Worm (Caenorhabditis elegans): ENCODE measurements around the gene npr-39.

npr-39 gene

DNA sequence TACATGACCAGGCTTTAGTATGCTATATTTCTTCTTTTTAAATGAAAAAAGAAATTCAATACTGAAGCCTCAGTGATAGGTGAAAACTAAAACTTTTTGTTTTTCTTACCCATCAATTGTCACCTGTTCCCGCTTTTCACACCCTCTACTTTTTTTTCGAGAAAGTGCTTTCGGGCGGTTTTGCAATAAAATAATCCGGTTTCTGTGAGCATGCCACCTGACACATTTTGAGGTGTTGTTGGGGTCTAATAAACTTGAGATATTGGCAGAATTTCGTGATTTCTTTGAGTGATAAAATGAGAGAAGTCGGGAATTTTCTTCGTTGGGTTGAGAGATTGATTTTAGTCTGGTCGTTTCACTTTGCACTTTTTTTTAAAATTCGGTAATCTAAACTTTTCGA lies 6.8 kb upstream of the npr-39 start:
- TF ChIP-seq D2030.7 (GFP tag; IDR thresholded peaks at IDR 0.05) (no peak), ztf-25 (GFP tag; IDR thresholded peaks at IDR 0.05) (no peak), ztf-3 (GFP tag; optimal IDR thresholded peaks at IDR 0.05) (no peak), F39B2.1 (GFP tag; IDR thresholded peaks at IDR 0.05) (no peak), attf-3 (GFP tag; conservative IDR thresholded peaks at IDR 0.05) (no peak), snpc-1.1 (tag; optimal IDR thresholded peaks at IDR 0.05; ENCODE audit: insufficient read depth) (no peak)

DNA sequence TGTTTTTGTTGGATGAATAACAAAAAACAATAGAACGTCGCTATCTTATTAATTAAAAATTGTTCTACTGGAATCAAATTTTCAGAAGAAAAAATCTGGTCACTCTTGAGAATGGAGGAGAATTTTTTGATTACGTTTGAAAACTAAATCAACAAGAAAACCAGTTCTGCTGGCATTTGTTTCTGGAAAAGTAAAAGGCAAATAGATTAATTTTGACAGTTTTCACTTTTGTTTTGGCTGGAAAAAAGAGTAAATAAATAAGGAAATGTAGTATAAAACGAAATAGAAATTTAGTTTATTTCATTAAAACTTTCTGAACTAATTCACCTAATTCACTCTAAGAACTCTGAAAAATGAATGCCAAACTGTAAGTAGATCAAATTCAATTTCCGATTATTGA lies 2.6 kb upstream of the npr-39 start, which contains the start of gene fipr-13:
Gene fipr-13 (plus strand): TSS at position 301 of the 400 bp plus-strand sequence.
- TF ChIP-seq Y95B8A.8 (GFP tag; IDR thresholded peaks at IDR 0.05) (no peak), F10E7.11 (tag; optimal IDR thresholded peaks at IDR 0.05) (no peak), F57A8.1 (GFP tag; optimal IDR thresholded peaks at IDR 0.05) (no peak), rcor-1 (GFP tag; IDR thresholded peaks at IDR 0.05) (no peak), xnd-1 (tag; optimal IDR thresholded peaks at IDR 0.05) (no peak), chd-7 (tag; optimal IDR thresholded peaks at IDR 0.05) (no peak), nhr-27 (tag; optimal IDR thresholded peaks at IDR 0.05) (no peak), mcd-1 (GFP tag; IDR thresholded peaks at IDR 0.05) (no peak)

DNA sequence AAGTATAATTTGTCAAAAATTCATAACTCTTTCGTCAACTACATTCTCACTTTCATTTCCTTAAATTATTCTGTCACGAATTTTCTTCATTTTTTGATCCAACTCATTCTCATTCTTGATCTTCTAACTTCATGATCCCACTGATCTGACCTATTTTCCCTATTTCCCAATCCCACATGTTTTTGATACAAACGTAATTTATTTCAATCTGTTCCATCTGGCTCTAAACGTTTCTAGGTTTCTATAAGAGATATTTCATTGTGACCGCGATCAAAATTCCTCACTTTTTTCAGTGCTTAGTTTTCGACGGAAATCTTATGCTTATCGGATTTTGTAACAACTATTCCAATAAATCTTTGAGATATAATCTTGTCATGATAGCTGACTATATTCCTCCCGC lies 1.2 kb upstream of the npr-39 start:
- TF ChIP-seq ceh-40 (GFP tag; IDR thresholded peaks at IDR 0.05) (no peak), F33H1.4 (GFP tag; IDR thresholded peaks at IDR 0.05) (no peak), attf-5 (GFP tag; optimal IDR thresholded peaks at IDR 0.05) (no peak), F57A8.1 (GFP tag; optimal IDR thresholded peaks at IDR 0.05) (no peak), F37B4.10 (GFP tag; IDR thresholded peaks at IDR 0.05) (no peak), T07F8.4 (tag; optimal IDR thresholded peaks at IDR 0.05) (no peak), let-607 (tag; optimal IDR thresholded peaks at IDR 0.05) (no peak), ztf-18 (tag; optimal IDR thresholded peaks at IDR 0.05) (no peak), mcd-1 (GFP tag; IDR thresholded peaks at IDR 0.05) (no peak), atf-7 (tag; optimal IDR thresholded peaks at IDR 0.05) (no peak), lin-40 (tag; optimal IDR thresholded peaks at IDR 0.05) (no peak), somi-1 (GFP tag; optimal IDR thresholded peaks at IDR 0.05) (no peak)

DNA sequence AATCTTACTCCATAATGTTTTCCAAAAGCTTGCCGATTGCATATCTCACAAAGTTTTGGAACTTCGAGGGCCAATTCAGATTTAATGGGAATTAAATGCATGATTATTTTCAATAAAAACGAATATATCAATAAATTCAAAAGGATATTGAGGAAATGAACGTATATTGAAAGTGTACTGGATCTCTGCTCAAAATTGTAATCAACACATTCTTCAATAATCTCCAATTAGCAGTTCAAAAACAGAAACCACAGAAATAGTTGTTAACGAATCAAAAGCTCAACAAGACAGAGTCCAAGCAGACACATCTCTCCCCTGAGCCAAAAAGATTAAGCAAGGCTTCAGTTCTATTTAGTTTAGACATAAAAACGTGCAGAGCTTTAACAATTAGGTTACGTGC lies 3.7 kb downstream of the npr-39 start, which contains the start of gene nhr-192:
Gene nhr-192 (minus strand): TSS at position 101 of the 400 bp plus-strand sequence.
- TF ChIP-seq F23B12.7 (tag; optimal IDR thresholded peaks at IDR 0.05; ENCODE audit: insufficient read depth) (no peak), him-1 (tag; optimal IDR thresholded peaks at IDR 0.05) (no peak), hlh-12 (tag; optimal IDR thresholded peaks at IDR 0.05) (no peak), hsf-1 (GFP tag; IDR thresholded peaks at IDR 0.05) (no peak), hlh-26 (GFP tag; conservative IDR thresholded peaks at IDR 0.05) (no peak), nhr-80 (tag; optimal IDR thresholded peaks at IDR 0.05) (no peak), ccch-3 (GFP tag; optimal IDR thresholded peaks at IDR 0.05) (no peak), tlf-1 (GFP tag; optimal IDR thresholded peaks at IDR 0.05) (no peak), nhr-120 (GFP tag; IDR thresholded peaks at IDR 0.05) (no peak), T26A5.8 (tag; optimal IDR thresholded peaks at IDR 0.05) (no peak), ZK185.1 (tag; optimal IDR thresholded peaks at IDR 0.05; ENCODE audit: poor library complexity, severe bottlenecking) (no peak), ztf-3 (GFP tag; optimal IDR thresholded peaks at IDR 0.05) (no peak), ztf-18 (tag; optimal IDR thresholded peaks at IDR 0.05) (no peak), zfh-2 (GFP tag; conservative IDR thresholded peaks at IDR 0.05) (no peak), zim-3 (tag; optimal IDR thresholded peaks at IDR 0.05) (no peak)

All from whole organism, young adult.